Worm (Caenorhabditis elegans) whole organism, young adult: ENCODE data around the gene srh-21.

ENCODE experiments used
- B0019.2 ChIP-seq: fragments of 200-800 bp; sonication (Bioruptor generic); conservative IDR thresholded peaks from 2 replicates; pipeline ENCODE4 v1.3.6; 2022; ENCODE audit warnings: missing genetic modification reagents, missing genetic modification characterization, missing compliant biosample characterization
- B0336.3 ChIP-seq: fragments of 200-800 bp; sonication (Bioruptor generic); IDR thresholded peaks from 2 replicates; pipeline ENCODE4 v1.3.6; 2022; ENCODE audit warnings: missing genetic modification characterization, missing compliant biosample characterization
- C17E4.6 ChIP-seq: fragments of 200-800 bp; sonication (Bioruptor generic); IDR thresholded peaks from 2 replicates; pipeline ENCODE4 v1.3.6; 2022; ENCODE audit warnings: missing genetic modification reagents, missing genetic modification characterization, missing compliant biosample characterization
- D2030.7 ChIP-seq: fragments of 200-800 bp; sonication (Bioruptor generic); IDR thresholded peaks from 2 replicates; pipeline ENCODE4 v1.3.6; 2022; ENCODE audit warnings: missing genetic modification reagents, missing genetic modification characterization, missing compliant biosample characterization
- F23B12.7 ChIP-seq: sonication (generic microtip); optimal IDR thresholded peaks from 2 replicates; lab custom pipeline; 2017; ENCODE audit warnings: missing genetic modification characterization, mild to moderate bottlenecking, missing compliant biosample characterization, antibody characterized with exemption, moderate library complexity; ENCODE audit not compliant: insufficient read depth
- F33H1.4 ChIP-seq: fragments of 200-800 bp; sonication (Bioruptor generic); IDR thresholded peaks from 2 replicates; pipeline ENCODE4 v1.3.6; 2022; ENCODE audit warnings: missing genetic modification reagents, missing genetic modification characterization, missing compliant biosample characterization
- F52B5.7 ChIP-seq: sonication (generic microtip); optimal IDR thresholded peaks from 2 replicates; lab custom pipeline; 2016; ENCODE audit warnings: mild to moderate bottlenecking, missing genetic modification characterization, missing compliant biosample characterization
- K11D2.4 ChIP-seq: fragments of 200-800 bp; sonication (Bioruptor generic); IDR thresholded peaks from 2 replicates; pipeline ENCODE4 v1.3.6; 2022; ENCODE audit warnings: missing genetic modification reagents, missing genetic modification characterization, missing compliant biosample characterization
- Y56A3A.18 ChIP-seq: fragments of 200-800 bp; sonication (Bioruptor generic); IDR thresholded peaks from 2 replicates; pipeline ENCODE4 v1.3.6; 2022; ENCODE audit warnings: missing genetic modification reagents, missing genetic modification characterization, missing compliant biosample characterization
- aptf-3 ChIP-seq: fragments of 200-800 bp; sonication (Bioruptor generic); IDR thresholded peaks from 2 replicates; pipeline ENCODE4 v1.3.6; 2022; ENCODE audit warnings: missing genetic modification characterization, missing compliant biosample characterization
- athp-1 ChIP-seq: sonication (generic microtip); optimal IDR thresholded peaks from 2 replicates; lab custom pipeline; 2017; ENCODE audit warnings: mild to moderate bottlenecking, missing genetic modification characterization, missing compliant biosample characterization
- attf-3 ChIP-seq: fragments of 200-800 bp; sonication (Bioruptor generic); conservative IDR thresholded peaks from 2 replicates; pipeline ENCODE4 v1.3.6; 2022; ENCODE audit warnings: missing genetic modification reagents, missing genetic modification characterization, missing compliant biosample characterization
- bed-2 ChIP-seq: fragments of 200-800 bp; sonication (Bioruptor generic); IDR thresholded peaks from 2 replicates; pipeline ENCODE4 v1.3.6; 2022; ENCODE audit warnings: missing genetic modification reagents, missing genetic modification characterization, missing compliant biosample characterization
- ccch-3 ChIP-seq: fragments of 200-800 bp; sonication (Bioruptor generic); optimal IDR thresholded peaks from 2 replicates; lab custom pipeline; 2018; ENCODE audit warnings: mild to moderate bottlenecking, missing genetic modification characterization, missing compliant biosample characterization
- ceh-79 ChIP-seq: sonication (generic microtip); optimal IDR thresholded peaks from 2 replicates; lab custom pipeline; 2017; ENCODE audit warnings: mild to moderate bottlenecking, missing genetic modification characterization, missing compliant biosample characterization
- ceh-91 ChIP-seq: fragments of 200-800 bp; sonication (Bioruptor generic); IDR thresholded peaks from 2 replicates; pipeline ENCODE4 v1.3.6; 2022; ENCODE audit warnings: missing genetic modification reagents, missing genetic modification characterization, missing compliant biosample characterization
- dpl-1 ChIP-seq: fragments of 150-350 bp; optimal IDR thresholded peaks from 2 replicates; lab custom pipeline; 2014; ENCODE audit warnings: missing biosample characterization, missing genetic modification reagents, missing genetic modification characterization
- efl-1 ChIP-seq: fragments of 150-350 bp; optimal IDR thresholded peaks from 2 replicates; lab custom pipeline; 2014; ENCODE audit warnings: missing biosample characterization, missing genetic modification reagents, missing genetic modification characterization
- fkh-3 ChIP-seq: sonication (generic microtip); optimal IDR thresholded peaks from 2 replicates; lab custom pipeline; 2016; ENCODE audit warnings: mild to moderate bottlenecking, missing genetic modification characterization, missing compliant biosample characterization
- gei-17 ChIP-seq: fragments of 200-800 bp; sonication (Bioruptor generic); optimal IDR thresholded peaks from 2 replicates; lab custom pipeline; 2018; ENCODE audit warnings: mild to moderate bottlenecking, missing genetic modification characterization, missing compliant biosample characterization
- him-1 ChIP-seq: sonication (generic microtip); optimal IDR thresholded peaks from 2 replicates; lab custom pipeline; 2016; ENCODE audit warnings: missing genotype, missing genetic modification reagents, missing genetic modification characterization, missing compliant biosample characterization
- hmg-1.2 ChIP-seq: fragments of 200-800 bp; sonication (Bioruptor generic); IDR thresholded peaks from 2 replicates; pipeline ENCODE4 v1.3.6; 2022; ENCODE audit warnings: missing genetic modification reagents, missing genetic modification characterization, missing compliant biosample characterization
- let-607 ChIP-seq, 2 experiments: fragments of 200-800 bp in 1 of 2; sonication (Bioruptor generic) in 1 of 2; sonication (generic microtip) in 1 of 2; optimal IDR thresholded peaks; 2 replicates each; lab custom pipeline; 2016 to 2018; ENCODE audit warnings: mild to moderate bottlenecking in 2 of 2, missing compliant biosample characterization in 2 of 2, missing genetic modification characterization in 2 of 2, moderate library complexity in 2 of 2, missing genotype in 1 of 2
- madf-3 ChIP-seq: fragments of 200-800 bp; sonication (Bioruptor generic); IDR thresholded peaks from 2 replicates; pipeline ENCODE4 v1.3.6; 2022; ENCODE audit warnings: missing genetic modification reagents, missing genetic modification characterization, missing compliant biosample characterization
- madf-6 ChIP-seq: fragments of 200-800 bp; sonication (Bioruptor generic); IDR thresholded peaks from 2 replicates; pipeline ENCODE4 v1.3.6; 2022; ENCODE audit warnings: missing genetic modification reagents, missing genetic modification characterization, missing compliant biosample characterization
- madf-8 ChIP-seq: fragments of 200-800 bp; sonication (Bioruptor generic); conservative IDR thresholded peaks from 2 replicates; pipeline ENCODE4 v1.3.6; 2022; ENCODE audit warnings: missing genetic modification reagents, missing genetic modification characterization, missing compliant biosample characterization
- mel-28 ChIP-seq: sonication (generic microtip); optimal IDR thresholded peaks from 2 replicates; lab custom pipeline; 2016; ENCODE audit warnings: borderline replicate concordance, mild to moderate bottlenecking, missing genetic modification characterization, missing compliant biosample characterization
- nfya-1 ChIP-seq: sonication (generic microtip); optimal IDR thresholded peaks from 2 replicates; lab custom pipeline; 2017; ENCODE audit warnings: antibody characterized with exemption, missing compliant biosample characterization, missing genetic modification characterization, borderline replicate concordance; ENCODE audit not compliant: insufficient read depth
- rec-8 ChIP-seq, 2 experiments: sonication (generic microtip); optimal IDR thresholded peaks; 2 replicates each; lab custom pipeline; 2016; ENCODE audit warnings: mild to moderate bottlenecking in 2 of 2, missing genetic modification characterization in 2 of 2, missing genetic modification reagents in 2 of 2, missing genotype in 2 of 2, missing biosample characterization in 1 of 2, missing compliant biosample characterization in 1 of 2, moderate library complexity in 1 of 2
- rpc-1 ChIP-seq, 2 experiments: fragments of 150-350 bp in 1 of 2; sonication (generic microtip) in 1 of 2; optimal IDR thresholded peaks; 2 replicates each; lab custom pipeline; 2014 to 2018; ENCODE audit warnings: missing biosample characterization in 1 of 2, missing genetic modification characterization in 1 of 2, missing genetic modification reagents in 1 of 2, missing genotype in 1 of 2
- sdz-38 ChIP-seq: sonication (generic microtip); optimal IDR thresholded peaks from 2 replicates; lab custom pipeline; 2016; ENCODE audit warnings: missing genotype, missing genetic modification characterization, missing compliant biosample characterization
- sea-2 ChIP-seq: fragments of 200-800 bp; sonication (Bioruptor generic); IDR thresholded peaks from 2 replicates; pipeline ENCODE4 v1.3.6; 2022; ENCODE audit warnings: missing genetic modification characterization, missing compliant biosample characterization
- snpc-3.4 ChIP-seq: sonication (generic microtip); optimal IDR thresholded peaks from 2 replicates; lab custom pipeline; 2017; ENCODE audit warnings: missing genetic modification characterization, mild to moderate bottlenecking, missing compliant biosample characterization, antibody characterized with exemption, moderate library complexity, missing genotype, missing genetic modification reagents
- snpc-4 ChIP-seq, 5 experiments: fragments of 150-350 bp in 1 of 5; sonication (generic microtip) in 4 of 5; optimal IDR thresholded peaks; 2 replicates each; lab custom pipeline; 2014 to 2018; ENCODE audit warnings: missing genetic modification characterization in 5 of 5, missing biosample characterization in 3 of 5, antibody characterized with exemption in 2 of 5, mild to moderate bottlenecking in 2 of 5, missing compliant biosample characterization in 2 of 5, missing genotype in 2 of 5, moderate library complexity in 2 of 5, missing genetic modification reagents in 1 of 5
- unc-130 ChIP-seq: sonication (generic microtip); optimal IDR thresholded peaks from 2 replicates; lab custom pipeline; 2016; ENCODE audit warnings: missing genetic modification reagents, missing genetic modification characterization, missing compliant biosample characterization
- xnd-1 ChIP-seq: sonication (generic microtip); optimal IDR thresholded peaks from 2 replicates; lab custom pipeline; 2016; ENCODE audit warnings: missing genotype, missing genetic modification reagents, missing genetic modification characterization, missing compliant biosample characterization
- ztf-26 ChIP-seq: sonication (generic microtip); optimal IDR thresholded peaks from 2 replicates; lab custom pipeline; 2017; ENCODE audit warnings: missing genetic modification characterization, missing compliant biosample characterization

The srh-21 gene

ce11 chrV:4972943-4973342, 46.5 kb downstream of the srh-21 start, which contains the start of gene srsx-9:
Gene srsx-9 (minus strand): TSS chrV:4973043.
- TF ChIP-seq sea-2 (GFP tag; lab: Robert Waterston, UW) = no peak
- TF ChIP-seq C17E4.6 (GFP tag; lab: Robert Waterston, UW) = no peak
- TF ChIP-seq K11D2.4 = no peak
- TF ChIP-seq, all 124 proteins: peak for 0

- TF ChIP-seq sdz-38 (tag; lab: Kevin White, UChicago) (no peak), B0336.3 (GFP tag; lab: Robert Waterston, UW) (no peak), ccch-3 (GFP tag; lab: Kevin White, UChicago) (no peak), F52B5.7 (tag; lab: Kevin White, UChicago) (no peak), efl-1 (GFP tag; lab: Kevin White, UChicago) (no peak), F23B12.7 (tag; lab: Kevin White, UChicago) (no peak), let-607 (tag; optimal IDR thresholded peaks at IDR 0.05; lab: Kevin White, UChicago) (no peak), B0019.2 (GFP tag; lab: Robert Waterston, UW) (no peak), him-1 (tag; lab: Kevin White, UChicago) (no peak), bed-2 (GFP tag; lab: Robert Waterston, UW) (no peak), aptf-3 (GFP tag; lab: Robert Waterston, UW) (no peak), athp-1 (tag; lab: Kevin White, UChicago) (no peak), gei-17 (GFP tag; lab: Kevin White, UChicago) (no peak), snpc-4 (GFP tag; optimal IDR thresholded peaks at IDR 0.05; lab: Kevin White, UChicago) (no peak), snpc-4 (tag; optimal IDR thresholded peaks at IDR 0.05; lab: Kevin White, UChicago) (no peak), F33H1.4 (GFP tag; lab: Robert Waterston, UW) (no peak)
These were observed 48.2 kb downstream of the srh-21 start, which contains the start of gene srsx-10 for ce11 chrV:4974677-4975076. Gene srsx-10 (minus strand): TSS chrV:4974777.

ce11 chrV:4975140-4975539, 48.7 kb downstream of the srh-21 start, which contains the start of gene F26G5.1:
Gene F26G5.1 (plus strand): TSS chrV:4975478.
- TF ChIP-seq dpl-1 (GFP tag; lab: Kevin White, UChicago) (peak; percentile 33), ztf-26 (tag; lab: Kevin White, UChicago) (no peak), Y56A3A.18 (GFP tag; lab: Robert Waterston, UW) (no peak), athp-1 (tag; lab: Kevin White, UChicago) (no peak), xnd-1 (peak; percentile 26), F33H1.4 (GFP tag; lab: Robert Waterston, UW) (peak; percentile 29; the same call in 1 of the 2 replicates), fkh-3 (tag; lab: Kevin White, UChicago) (no peak), unc-130 (GFP tag; lab: Kevin White, UChicago) (no peak), ceh-91 (no peak), D2030.7 (GFP tag; lab: Robert Waterston, UW) (no peak), gei-17 (GFP tag; lab: Kevin White, UChicago) (no peak), attf-3 (GFP tag; lab: Robert Waterston, UW) (no peak), efl-1 (GFP tag; lab: Kevin White, UChicago) (peak; percentile 75), rpc-1 (optimal IDR thresholded peaks at IDR 0.05; lab: Kevin White, UChicago) (no peak), rpc-1 (tag; optimal IDR thresholded peaks at IDR 0.05; lab: Kevin White, UChicago) (no peak), snpc-3.4 (no peak), madf-3 (no peak), madf-8 (GFP tag; lab: Robert Waterston, UW) (peak; percentile 65), nfya-1 (tag; lab: Kevin White, UChicago) (no peak), hmg-1.2 (peak; percentile 22; the same call in 1 of the 2 replicates), mel-28 (no peak), rec-8 (tag; optimal IDR thresholded peaks at IDR 0.05; lab: Kevin White, UChicago) (no peak), madf-6 (GFP tag; lab: Robert Waterston, UW) (peak; percentile 86), ceh-79 (tag; lab: Kevin White, UChicago) (no peak)
- TF ChIP-seq, all 124 proteins: peak for 7
